Worm (Caenorhabditis elegans): Measurements from ENCODE around the gene sbt-1.

sbt-1 gene

ce11 chrV:20781346-20781952 is 47.2 kb downstream of the sbt-1 start:
- TF ChIP-seq aha-1 (tag) (peak; percentile 97), unc-39 (tag; optimal IDR thresholded peaks at IDR 0.05) (no peak), ama-1 (optimal IDR thresholded peaks at IDR 0.05) (no peak), unc-62 (GFP tag; optimal IDR thresholded peaks at IDR 0.05 in 1 of 2) (peak in 1 of 2 experiments; percentile 51), unc-62 (tag; optimal IDR thresholded peaks at IDR 0.05) (no peak), F37D6.2 (tag; optimal IDR thresholded peaks at IDR 0.05) (no peak), dve-1 (tag; optimal IDR thresholded peaks at IDR 0.05; ENCODE audit: insufficient read depth) (peak; percentile 27), mes-2 (tag; optimal IDR thresholded peaks at IDR 0.05; ENCODE audit: poor library complexity, severe bottlenecking) (peak; percentile 32)

- TF ChIP-seq zip-11 (GFP tag; IDR thresholded peaks at IDR 0.05) (no peak), unc-62 (GFP tag; optimal IDR thresholded peaks at IDR 0.05 in 1 of 2) (peak in 1 of 2 experiments; percentile 58), unc-62 (tag; optimal IDR thresholded peaks at IDR 0.05) (no peak), egl-43 (GFP tag; IDR thresholded peaks at IDR 0.05) (0 out of 2 replicates have a peak, but pooled peaks have one; percentile 18)
Measured at ce11 chrV:20780400-20780799, 48.3 kb downstream of the sbt-1 start, which contains the start of gene hif-1. Gene hif-1 (plus strand): TSS chrV:20780407.

ce11 chrV:20779707-20780346 is 48.9 kb downstream of the sbt-1 start:
- TF ChIP-seq hlh-30 (tag; optimal IDR thresholded peaks at IDR 0.05; ENCODE audit: insufficient read depth) (peak; percentile 1), nhr-28 (tag; optimal IDR thresholded peaks at IDR 0.05) (peak; percentile 31), ceh-20 (GFP tag; IDR thresholded peaks at IDR 0.05) (0 out of 2 replicates have a peak, but pooled peaks have one; percentile 41), gei-8 (GFP tag; optimal IDR thresholded peaks at IDR 0.05) (no peak), lir-3 (tag; optimal IDR thresholded peaks at IDR 0.05) (no peak), pqm-1 (tag; optimal IDR thresholded peaks at IDR 0.05) (no peak), unc-62 (GFP tag; optimal IDR thresholded peaks at IDR 0.05 in 1 of 2) (peak in 1 of 2 experiments; percentile 1), unc-62 (tag; optimal IDR thresholded peaks at IDR 0.05) (no peak), jun-1 (tag; optimal IDR thresholded peaks at IDR 0.05) (no peak), nhr-10 (tag; optimal IDR thresholded peaks at IDR 0.05) (no peak), duxl-1 (tag; optimal IDR thresholded peaks at IDR 0.05; ENCODE audit: poor library complexity) (no peak), daf-16 (GFP tag; optimal IDR thresholded peaks at IDR 0.05) (no peak), daf-16 (tag; optimal IDR thresholded peaks at IDR 0.05) (peak; percentile 14), aha-1 (tag) (peak; percentile 47), R02D3.7 (tag; optimal IDR thresholded peaks at IDR 0.05) (no peak), tag-97 (GFP tag; IDR thresholded peaks at IDR 0.05) (no peak)

- TF ChIP-seq hlh-11 (tag; optimal IDR thresholded peaks at IDR 0.05) (peak; percentile 56), pqm-1 (tag; optimal IDR thresholded peaks at IDR 0.05) (peak; percentile 13), dmd-6 (GFP tag; IDR thresholded peaks at IDR 0.05) (peak; percentile 36; the same call in 1 of the 2 replicates), ceh-28 (tag; optimal IDR thresholded peaks at IDR 0.05) (peak; percentile 10), nhr-28 (tag; optimal IDR thresholded peaks at IDR 0.05) (peak; percentile 48), lin-39 (tag; optimal IDR thresholded peaks at IDR 0.05) (no peak), ces-1 (GFP tag; optimal IDR thresholded peaks at IDR 0.05) (no peak), fkh-10 (GFP tag; optimal IDR thresholded peaks at IDR 0.05) (no peak), php-3 (GFP tag; IDR thresholded peaks at IDR 0.05) (no peak), mxl-3 (GFP tag; optimal IDR thresholded peaks at IDR 0.05) (peak; percentile 2), ama-1 (optimal IDR thresholded peaks at IDR 0.05) (peak; percentile 14), daf-16 (GFP tag; optimal IDR thresholded peaks at IDR 0.05) (no peak), daf-16 (tag; optimal IDR thresholded peaks at IDR 0.05) (peak; percentile 71), hlh-30 (tag; optimal IDR thresholded peaks at IDR 0.05; ENCODE audit: insufficient read depth) (peak; percentile 53), unc-62 (GFP tag; optimal IDR thresholded peaks at IDR 0.05 in 1 of 2) (no peak), unc-62 (tag; optimal IDR thresholded peaks at IDR 0.05) (no peak), R02D3.7 (tag; optimal IDR thresholded peaks at IDR 0.05) (no peak), dve-1 (tag; optimal IDR thresholded peaks at IDR 0.05; ENCODE audit: insufficient read depth) (peak; percentile 22), ceh-62 (tag; optimal IDR thresholded peaks at IDR 0.05) (no peak), arid-1 (GFP tag; conservative IDR thresholded peaks at IDR 0.05) (no peak), dpl-1 (GFP tag; optimal IDR thresholded peaks at IDR 0.05) (no peak)
Measured at ce11 chrV:20778886-20779285, 49.8 kb downstream of the sbt-1 start.
